Fruit fly (Drosophila melanogaster): ENCODE results near the gene CG13738.

- TF ChIP-seq h (optimal IDR thresholded peaks at IDR 0.05) (no peak), psq (optimal IDR thresholded peaks at IDR 0.05) (no peak)
These were observed 16.6 kb downstream of the CG13738 start for dm6 chr3L:13956667-13957066.
